Worm (Caenorhabditis elegans): ENCODE results near the gene F53B3.5.

ce11 chrX:2826337-2826736, 53.0 kb downstream of the F53B3.5 start:
- TF ChIP-seq dao-5 (tag; optimal IDR thresholded peaks at IDR 0.05) (no peak), W03F9.2 (tag; optimal IDR thresholded peaks at IDR 0.05) (no peak)
